Worm (Caenorhabditis elegans) whole organism, young adult: Measurements from ENCODE around the gene tlk-1.
A peak's percentile ranks its signal among the peaks of the same experiment; 100 is the strongest.

Experiments
- ceh-40 ChIP-seq: fragments of 200-800 bp; sonication (Bioruptor generic); IDR thresholded peaks from 2 replicates; pipeline ENCODE4 v1.3.6; 2022; ENCODE audit warnings: missing genetic modification characterization, missing compliant biosample characterization
- ztf-18 ChIP-seq: sonication (generic microtip); optimal IDR thresholded peaks from 2 replicates; lab custom pipeline; 2016; ENCODE audit warnings: missing genotype, mild to moderate bottlenecking, missing genetic modification characterization, missing compliant biosample characterization

ce11 chrIII:9700114-9700690, 526 bp downstream of the tlk-1 start:
- no peak for TF ChIP-seq ztf-18
- 0 out of 2 replicates have a peak, but pooled peaks have one; percentile 18 for TF ChIP-seq ceh-40 (GFP tag; lab: Robert Waterston, UW)
